Worm (Caenorhabditis elegans): Measurements from ENCODE around the gene srw-15.

The srw-15 gene

DNA sequence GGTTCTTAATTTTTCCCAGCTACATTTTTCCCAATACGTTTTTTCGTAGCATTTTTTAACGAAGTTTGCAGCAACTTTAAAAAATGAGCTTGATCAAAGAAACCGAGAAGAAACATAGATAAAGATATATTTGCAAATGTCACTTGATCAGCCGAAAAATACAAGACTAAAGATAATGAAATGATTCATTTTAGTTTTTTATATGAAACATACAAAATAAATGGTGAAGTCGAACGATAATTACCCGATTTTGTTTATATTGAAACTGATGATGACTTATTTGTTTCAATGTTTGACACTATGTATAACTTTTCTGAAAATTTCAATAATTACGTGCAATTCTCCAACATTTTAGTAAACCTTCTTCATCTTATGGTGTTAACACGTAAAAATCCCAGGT, 38.0 kb downstream of the srw-15 start, which contains the start of gene srw-22:
Gene srw-22 (plus strand): TSS at position 301 of the 400 bp plus-strand sequence.
- TF ChIP-seq ceh-13 (GFP tag; optimal IDR thresholded peaks at IDR 0.05) (no peak), B0310.2 (tag; optimal IDR thresholded peaks at IDR 0.05) (no peak), tbx-37 (GFP tag; conservative IDR thresholded peaks at IDR 0.05) (no peak), tra-4 (tag; optimal IDR thresholded peaks at IDR 0.05) (no peak), flt-1 (GFP tag; IDR thresholded peaks at IDR 0.05) (no peak)

ce11 chrV:15272263-15272662, 41.9 kb downstream of the srw-15 start, which contains the start of gene T10H4.4:
TSS of gene T10H4.4 (minus strand) at chrV:15272363.
- no peak for TF ChIP-seq sea-1 (GFP tag; conservative IDR thresholded peaks at IDR 0.05)
- no peak for TF ChIP-seq hnd-1 (tag; optimal IDR thresholded peaks at IDR 0.05)
- TF ChIP-seq ceh-36 (tag; optimal IDR thresholded peaks at IDR 0.05), result no peak
- TF ChIP-seq ceh-13 (GFP tag; optimal IDR thresholded peaks at IDR 0.05), result no peak
- no peak for TF ChIP-seq F13C5.2 (tag; optimal IDR thresholded peaks at IDR 0.05)
- TF ChIP-seq hmbx-1 (tag; optimal IDR thresholded peaks at IDR 0.05), result no peak
- TF ChIP-seq pes-1 (GFP tag; IDR thresholded peaks at IDR 0.05), result no peak
- no peak for TF ChIP-seq ama-1 (optimal IDR thresholded peaks at IDR 0.05)
- TF ChIP-seq scrt-1 (GFP tag; IDR thresholded peaks at IDR 0.05), result no peak
- no peak for TF ChIP-seq tbx-37 (GFP tag; conservative IDR thresholded peaks at IDR 0.05)
- TF ChIP-seq aly-1 (tag; optimal IDR thresholded peaks at IDR 0.05), result no peak

- no peak for TF ChIP-seq aly-1 (tag; optimal IDR thresholded peaks at IDR 0.05)
- no peak for TF ChIP-seq tra-4 (tag; optimal IDR thresholded peaks at IDR 0.05)
- no peak for TF ChIP-seq scrt-1 (GFP tag; IDR thresholded peaks at IDR 0.05)
- no peak for TF ChIP-seq ama-1 (optimal IDR thresholded peaks at IDR 0.05)
- no peak for TF ChIP-seq hmbx-1 (tag; optimal IDR thresholded peaks at IDR 0.05)
- no peak for TF ChIP-seq hnd-1 (tag; optimal IDR thresholded peaks at IDR 0.05)
- no peak for TF ChIP-seq sea-1 (GFP tag; conservative IDR thresholded peaks at IDR 0.05)
- TF ChIP-seq hmg-4 (GFP tag; optimal IDR thresholded peaks at IDR 0.05), result no peak
These were observed 44.4 kb downstream of the srw-15 start, which contains the start of gene srw-16 for ce11 chrV:15274757-15275156. TSS of gene srw-16 (minus strand) at chrV:15274857.

DNA sequence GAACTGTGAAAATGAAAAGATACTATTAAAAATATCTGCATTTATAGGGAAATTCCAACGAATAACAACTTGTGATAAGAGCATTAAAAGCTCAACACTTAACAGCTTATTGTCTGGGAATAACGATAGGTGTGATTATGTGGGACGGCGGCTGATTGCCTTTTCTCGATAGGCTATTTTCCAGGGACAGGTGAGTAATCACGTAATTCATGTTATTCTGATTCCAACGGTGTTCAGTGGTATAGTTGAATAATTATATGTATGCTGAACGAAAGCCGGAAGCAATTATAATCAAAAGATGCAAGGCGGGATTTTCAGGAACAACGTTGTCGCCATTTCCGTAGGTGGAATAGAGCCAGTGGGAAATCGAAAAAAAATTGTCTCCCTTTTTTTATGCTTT, 46.6 kb downstream of the srw-15 start, which contains the start of gene srw-17:
Gene srw-17 (minus strand): TSS at position 101 of the 400 bp plus-strand sequence.
- TF ChIP-seq ceh-13 (GFP tag; optimal IDR thresholded peaks at IDR 0.05), result no peak
- TF ChIP-seq tbx-37 (GFP tag; conservative IDR thresholded peaks at IDR 0.05), result no peak
- TF ChIP-seq sea-1 (GFP tag; conservative IDR thresholded peaks at IDR 0.05), result no peak

DNA sequence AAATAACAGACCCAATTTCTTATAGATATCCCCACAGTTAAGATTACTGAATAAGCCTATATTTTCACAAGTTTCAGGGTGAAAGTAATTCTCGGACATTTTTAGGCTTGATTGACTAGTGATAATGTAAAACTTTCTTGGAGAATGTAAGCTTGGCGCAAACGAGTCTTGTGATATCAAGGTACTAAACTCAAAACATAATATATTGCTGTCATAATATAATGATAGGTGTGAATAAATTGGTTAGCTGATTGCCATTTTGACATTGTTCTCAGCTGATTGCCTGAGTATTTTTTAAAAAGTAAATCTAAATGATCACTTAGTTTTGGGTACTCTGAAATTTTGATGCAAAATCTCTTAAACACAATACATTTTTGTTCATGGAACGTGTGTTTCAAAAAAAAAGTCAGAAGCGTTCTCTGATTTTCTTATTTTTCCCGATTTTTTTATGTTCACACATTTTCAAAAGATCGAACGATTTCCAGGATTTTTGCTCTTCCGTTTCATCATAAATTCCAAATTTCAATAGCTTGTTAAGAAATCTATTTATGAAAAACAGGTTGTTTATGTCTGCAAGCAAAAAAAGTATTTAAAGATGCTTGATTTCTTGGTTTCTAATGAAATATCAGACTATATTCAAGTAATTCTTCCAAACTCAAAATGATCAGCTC, 51.1 kb downstream of the srw-15 start, which contains the start of the genes srw-19 and srx-51:
Gene srw-19 (minus strand): TSS at position 101 of the 671 bp plus-strand sequence.
Gene srx-51 (plus strand): TSS at position 621 of the 671 bp plus-strand sequence.
- TF ChIP-seq ama-1 (optimal IDR thresholded peaks at IDR 0.05) (no peak), pes-1 (GFP tag; IDR thresholded peaks at IDR 0.05) (no peak), hnd-1 (tag; optimal IDR thresholded peaks at IDR 0.05) (no peak), ceh-36 (tag; optimal IDR thresholded peaks at IDR 0.05) (no peak), flt-1 (GFP tag; IDR thresholded peaks at IDR 0.05) (no peak), hmg-4 (GFP tag; optimal IDR thresholded peaks at IDR 0.05) (no peak), tbx-37 (GFP tag; conservative IDR thresholded peaks at IDR 0.05) (no peak), tbx-11 (GFP tag; IDR thresholded peaks at IDR 0.05) (no peak), tra-4 (tag; optimal IDR thresholded peaks at IDR 0.05) (no peak), B0310.2 (tag; optimal IDR thresholded peaks at IDR 0.05) (no peak), F13C5.2 (tag; optimal IDR thresholded peaks at IDR 0.05) (no peak), ets-7 (tag; optimal IDR thresholded peaks at IDR 0.05) (no peak), aly-1 (tag; optimal IDR thresholded peaks at IDR 0.05) (no peak)
